Worm (Caenorhabditis elegans) whole organism, midembryonic: Measurements from ENCODE around the gene F33G12.3.

Experiments
- T22C8.4 ChIP-seq: fragments of 200-800 bp; sonication (Bioruptor generic); IDR thresholded peaks from 2 replicates; pipeline ENCODE4 v1.3.6; 2022; ENCODE audit warnings: missing genetic modification characterization, missing compliant biosample characterization
- cog-1 ChIP-seq: sonication (generic microtip); optimal IDR thresholded peaks from 2 replicates; lab custom pipeline; 2016; ENCODE audit warnings: missing genetic modification characterization, missing compliant biosample characterization
- flt-1 ChIP-seq: fragments of 200-800 bp; sonication (Bioruptor generic); IDR thresholded peaks from 2 replicates; pipeline ENCODE4 v1.3.6; 2022; ENCODE audit warnings: missing genetic modification characterization, missing compliant biosample characterization
- klf-2 ChIP-seq: fragments of 200-800 bp; sonication (Bioruptor generic); conservative IDR thresholded peaks from 2 replicates; pipeline ENCODE4 v1.3.6; 2022; ENCODE audit warnings: missing genetic modification reagents, missing genetic modification characterization, missing compliant biosample characterization
- med-1 ChIP-seq: sonication (generic microtip); optimal IDR thresholded peaks from 2 replicates; lab custom pipeline; 2017; ENCODE audit warnings: missing genetic modification characterization, mild to moderate bottlenecking, missing compliant biosample characterization, antibody characterized with exemption, missing genetic modification reagents; ENCODE audit not compliant: insufficient read depth
- ref-1 ChIP-seq: fragments of 200-800 bp; sonication (Bioruptor generic); conservative IDR thresholded peaks from 2 replicates; pipeline ENCODE4 v1.3.6; 2022; ENCODE audit warnings: missing genetic modification reagents, missing genetic modification characterization, missing compliant biosample characterization
- tab-1 ChIP-seq: fragments of 200-800 bp; sonication (Bioruptor generic); IDR thresholded peaks from 2 replicates; pipeline ENCODE4 v1.3.6; 2022; ENCODE audit warnings: missing genetic modification characterization, missing compliant biosample characterization
- ztf-23 ChIP-seq: fragments of 200-800 bp; sonication (Bioruptor generic); IDR thresholded peaks from 2 replicates; pipeline ENCODE4 v1.3.6; 2022; ENCODE audit warnings: missing genetic modification reagents, missing genetic modification characterization, missing compliant biosample characterization
- ztf-29 ChIP-seq: fragments of 200-800 bp; sonication (Bioruptor generic); IDR thresholded peaks from 2 replicates; pipeline ENCODE4 v1.3.6; 2022; ENCODE audit warnings: missing genetic modification reagents, missing genetic modification characterization, missing compliant biosample characterization

The F33G12.3 gene

DNA sequence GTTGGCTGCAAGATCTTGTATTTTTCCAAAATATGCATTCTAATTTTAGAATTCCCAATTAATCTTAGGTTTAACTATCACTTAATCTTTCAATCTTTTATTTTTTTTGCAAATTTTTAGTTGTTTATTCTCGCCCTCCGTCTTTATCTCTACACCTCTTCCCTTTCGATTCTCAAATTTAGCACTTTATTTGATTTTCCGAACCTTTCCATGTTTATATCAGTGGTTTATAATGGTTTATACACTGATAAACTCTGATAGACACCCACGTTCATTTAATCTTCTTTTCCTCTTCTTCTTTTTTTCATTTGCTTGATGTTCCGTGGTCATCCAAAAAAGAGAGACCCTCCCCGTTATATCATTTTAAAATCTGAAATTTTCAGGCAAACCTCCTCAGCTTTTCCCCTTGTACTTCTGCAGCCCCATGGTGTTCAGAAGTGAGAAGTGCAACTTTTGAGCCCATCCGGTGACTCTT, 11.4 kb downstream of the F33G12.3 start, which contains the start of the genes nsy-1 and F59A6.13:
Gene nsy-1, plus strand, starts transcription at position 377 of the 475 bp plus-strand sequence.
Gene F59A6.13, plus strand, starts transcription at position 425 of the 475 bp plus-strand sequence.
- TF ChIP-seq T22C8.4 (GFP tag; lab: Robert Waterston, UW) (no peak), flt-1 (GFP tag; lab: Robert Waterston, UW) (no peak), cog-1 (tag; lab: Kevin White, UChicago) (no peak), ref-1 (GFP tag; lab: Robert Waterston, UW) (no peak), ztf-23 (GFP tag; lab: Robert Waterston, UW) (no peak), ztf-29 (GFP tag; lab: Robert Waterston, UW) (no peak)

DNA sequence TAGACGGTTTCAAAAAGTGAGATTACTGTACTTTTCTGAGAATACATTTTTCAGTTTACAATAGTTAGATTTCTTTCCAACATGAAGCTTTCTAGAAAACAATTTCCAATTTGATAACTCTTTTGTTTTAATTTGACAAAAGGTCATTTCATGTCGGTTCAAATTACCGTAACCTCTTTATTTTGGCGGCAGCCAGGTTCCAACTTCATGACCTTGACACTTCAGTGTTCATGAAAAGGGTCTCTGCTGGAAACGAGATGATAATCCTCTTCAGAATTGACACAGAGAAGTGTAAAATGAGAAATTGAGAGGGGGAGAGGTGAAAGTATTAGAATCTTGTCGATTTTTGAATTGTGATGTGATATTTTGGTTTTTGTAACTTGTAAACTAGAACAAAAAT, 12.3 kb downstream of the F33G12.3 start:
- TF ChIP-seq ztf-29 (GFP tag; lab: Robert Waterston, UW): no peak
- TF ChIP-seq klf-2 (GFP tag; lab: Robert Waterston, UW): no peak
- no peak for TF ChIP-seq ref-1 (GFP tag; lab: Robert Waterston, UW)
- no peak for TF ChIP-seq med-1 (GFP tag; lab: Kevin White, UChicago)
- no peak for TF ChIP-seq ztf-23 (GFP tag; lab: Robert Waterston, UW)
- no peak for TF ChIP-seq cog-1 (tag; lab: Kevin White, UChicago)
- TF ChIP-seq T22C8.4 (GFP tag; lab: Robert Waterston, UW): no peak
- no peak for TF ChIP-seq tab-1
- no peak for TF ChIP-seq flt-1 (GFP tag; lab: Robert Waterston, UW)

DNA sequence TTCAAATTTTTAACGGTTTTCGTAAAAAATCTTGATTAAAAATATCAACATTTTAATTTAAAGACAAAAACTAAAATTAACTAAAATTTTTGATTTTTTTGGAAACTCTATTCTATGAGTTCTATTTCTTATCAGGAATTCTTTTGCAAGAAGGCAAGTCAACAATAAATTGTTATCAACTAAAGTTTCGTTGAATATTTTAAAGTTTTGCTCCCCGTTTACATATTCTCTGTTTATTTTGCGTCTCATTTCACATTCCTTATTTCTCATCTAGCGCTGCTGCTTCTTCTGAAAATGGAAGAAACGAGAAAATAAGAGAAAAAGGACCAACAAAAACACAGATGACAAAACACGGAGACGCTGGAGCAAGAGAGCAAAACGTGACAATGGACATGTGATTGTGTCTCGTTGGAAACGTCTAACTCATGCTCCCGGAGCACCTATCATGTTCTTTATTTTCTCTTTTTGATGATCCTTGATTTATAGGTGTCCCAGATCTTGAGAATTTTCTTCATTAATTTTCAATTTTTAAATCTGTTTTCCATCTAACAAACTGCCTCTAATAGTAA, 13.2 kb downstream of the F33G12.3 start:
- TF ChIP-seq cog-1 (tag; lab: Kevin White, UChicago): no peak
- TF ChIP-seq klf-2 (GFP tag; lab: Robert Waterston, UW): no peak
- TF ChIP-seq ztf-29 (GFP tag; lab: Robert Waterston, UW): no peak
- TF ChIP-seq T22C8.4 (GFP tag; lab: Robert Waterston, UW): no peak
- TF ChIP-seq tab-1: no peak
- TF ChIP-seq ztf-23 (GFP tag; lab: Robert Waterston, UW): no peak
- TF ChIP-seq ref-1 (GFP tag; lab: Robert Waterston, UW): no peak
- TF ChIP-seq flt-1 (GFP tag; lab: Robert Waterston, UW): no peak

DNA sequence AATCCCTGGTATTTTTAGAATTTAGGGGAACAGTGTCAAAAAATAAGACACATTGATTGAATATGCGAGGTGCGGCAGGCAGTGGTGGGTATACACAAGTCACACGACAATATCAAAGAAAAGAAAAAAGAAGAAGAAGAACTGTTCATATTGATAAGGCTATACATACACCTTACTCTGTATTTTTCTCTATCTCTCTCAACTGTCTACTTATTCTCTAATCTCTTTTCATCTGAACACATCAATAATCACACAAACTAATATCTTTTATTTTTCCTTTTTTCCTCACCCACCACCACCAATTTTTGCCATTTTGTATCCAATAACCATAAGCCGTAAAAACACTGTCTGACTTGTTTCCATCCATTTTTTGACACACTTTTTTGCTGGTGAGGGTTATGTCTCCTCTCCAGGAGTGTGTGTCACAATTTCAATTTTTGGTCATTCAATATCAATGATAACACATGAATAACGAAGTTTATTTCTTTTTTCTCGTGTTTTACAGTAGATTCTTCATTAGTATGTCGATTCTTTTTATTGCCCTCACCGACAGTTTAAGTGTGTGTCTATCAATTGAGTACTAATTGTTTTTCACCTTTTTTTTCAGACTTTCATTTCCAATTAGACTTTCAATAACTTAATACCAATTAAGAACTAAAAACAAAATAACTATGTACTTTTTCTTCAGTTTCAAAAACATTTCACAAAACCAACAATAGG, 14.3 kb downstream of the F33G12.3 start:
- TF ChIP-seq tab-1 (no peak), med-1 (GFP tag; lab: Kevin White, UChicago) (no peak), ref-1 (GFP tag; lab: Robert Waterston, UW) (no peak), flt-1 (GFP tag; lab: Robert Waterston, UW) (no peak), T22C8.4 (GFP tag; lab: Robert Waterston, UW) (no peak), ztf-23 (GFP tag; lab: Robert Waterston, UW) (no peak), cog-1 (tag; lab: Kevin White, UChicago) (no peak), ztf-29 (GFP tag; lab: Robert Waterston, UW) (no peak), klf-2 (GFP tag; lab: Robert Waterston, UW) (no peak)

DNA sequence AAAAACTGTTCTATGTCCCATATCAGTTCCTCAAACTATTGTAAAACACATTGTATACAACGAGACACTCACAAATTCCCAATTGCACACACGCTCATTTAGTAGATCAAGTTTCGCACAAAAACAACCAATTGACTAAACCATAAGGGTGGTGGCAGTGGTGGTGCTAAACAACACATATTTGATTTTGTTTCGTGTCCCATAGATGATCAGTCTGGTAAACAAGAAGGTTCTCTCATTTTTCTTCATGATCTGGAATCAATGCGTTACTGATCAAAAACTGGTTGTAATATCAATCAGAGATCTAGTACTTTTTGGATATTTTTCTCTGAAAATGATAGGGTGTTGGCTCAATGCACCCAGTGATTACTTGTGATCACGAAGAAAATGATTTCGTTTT, 15.3 kb downstream of the F33G12.3 start:
- TF ChIP-seq ztf-23 (GFP tag; lab: Robert Waterston, UW) (no peak), ztf-29 (GFP tag; lab: Robert Waterston, UW) (no peak), med-1 (GFP tag; lab: Kevin White, UChicago) (no peak), ref-1 (GFP tag; lab: Robert Waterston, UW) (no peak), T22C8.4 (GFP tag; lab: Robert Waterston, UW) (no peak), tab-1 (no peak), klf-2 (GFP tag; lab: Robert Waterston, UW) (no peak), cog-1 (tag; lab: Kevin White, UChicago) (no peak), flt-1 (GFP tag; lab: Robert Waterston, UW) (no peak)

DNA sequence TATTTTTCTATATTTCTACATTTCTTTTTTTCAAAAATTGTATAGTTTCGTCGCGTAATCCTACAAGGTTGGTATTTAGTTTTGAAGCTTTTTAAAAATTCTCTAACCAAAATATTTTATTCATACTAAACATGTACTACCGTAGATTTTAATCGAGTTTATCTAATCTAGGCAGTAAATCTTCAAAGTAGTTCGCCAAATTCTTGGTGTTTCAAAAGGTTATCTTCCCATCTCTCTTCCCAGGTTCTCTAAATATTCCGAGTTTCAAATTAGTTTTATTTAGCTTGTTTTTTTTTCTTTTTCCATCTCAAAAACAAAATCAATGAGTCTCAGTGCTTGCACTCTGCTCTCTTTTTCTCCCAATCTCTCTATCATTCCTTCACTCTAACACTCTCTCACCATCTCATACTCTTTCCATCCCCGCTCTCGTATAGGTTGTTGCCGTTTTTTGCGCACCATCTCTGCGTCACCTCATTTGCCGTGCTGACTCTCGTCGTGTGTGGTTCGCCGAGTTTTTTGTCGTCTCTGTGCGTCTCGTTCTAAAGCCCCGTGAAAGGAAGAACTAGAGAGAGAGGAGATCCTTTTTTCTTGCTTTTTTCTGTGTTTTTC, 16.8 kb downstream of the F33G12.3 start:
- 0 out of 2 replicates have a peak, but pooled peaks have one; percentile 19 for TF ChIP-seq ztf-29 (GFP tag; lab: Robert Waterston, UW)
- no peak for TF ChIP-seq flt-1 (GFP tag; lab: Robert Waterston, UW)
- TF ChIP-seq ztf-23 (GFP tag; lab: Robert Waterston, UW): no peak

DNA sequence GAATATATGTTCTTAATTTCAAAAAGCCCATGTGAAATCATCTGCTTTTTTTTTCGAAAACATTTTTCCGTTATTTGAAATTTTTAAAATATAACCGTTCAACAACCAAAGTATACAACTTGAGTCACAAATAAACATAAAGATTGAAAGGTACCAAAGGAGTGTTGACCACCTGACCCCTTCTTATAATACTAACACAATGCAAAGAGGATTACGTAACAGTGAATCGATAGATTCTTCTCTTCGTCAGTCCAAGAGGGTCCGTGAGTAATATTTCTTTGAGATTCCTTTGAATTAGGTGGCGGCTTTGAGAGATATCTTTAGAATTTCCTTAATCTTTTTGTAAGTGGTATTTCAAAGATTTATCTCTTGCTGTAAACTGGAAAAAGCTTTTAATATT, 17.7 kb downstream of the F33G12.3 start:
- TF ChIP-seq ref-1 (GFP tag; lab: Robert Waterston, UW) (no peak), med-1 (GFP tag; lab: Kevin White, UChicago) (no peak), tab-1 (no peak), flt-1 (GFP tag; lab: Robert Waterston, UW) (no peak), T22C8.4 (GFP tag; lab: Robert Waterston, UW) (no peak), cog-1 (tag; lab: Kevin White, UChicago) (no peak), ztf-29 (GFP tag; lab: Robert Waterston, UW) (no peak), klf-2 (GFP tag; lab: Robert Waterston, UW) (no peak)

DNA sequence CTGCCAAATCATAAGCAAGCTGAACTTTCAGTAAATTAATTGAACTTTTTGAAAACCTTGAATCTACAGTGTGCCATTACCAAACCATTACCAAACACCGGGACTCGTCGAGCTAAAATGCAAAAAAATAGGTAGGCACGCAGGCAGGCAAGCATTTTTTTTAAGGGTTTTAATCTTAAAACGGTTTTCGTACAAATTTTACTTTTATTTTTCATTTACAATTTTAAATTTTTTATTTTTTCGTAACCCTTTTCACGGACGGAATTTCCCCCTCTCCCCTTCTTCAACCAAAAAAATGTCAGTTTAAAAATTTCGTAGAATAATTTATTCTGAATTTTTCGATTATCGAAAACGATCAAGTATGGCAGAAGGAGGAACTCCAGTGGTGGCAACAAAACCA, 19.4 kb downstream of the F33G12.3 start, which contains the start of gene F59A6.2:
Gene F59A6.2, plus strand, starts transcription at position 301 of the 400 bp plus-strand sequence.
- no peak for TF ChIP-seq ref-1 (GFP tag; lab: Robert Waterston, UW)
- no peak for TF ChIP-seq flt-1 (GFP tag; lab: Robert Waterston, UW)
- TF ChIP-seq klf-2 (GFP tag; lab: Robert Waterston, UW): no peak
- no peak for TF ChIP-seq med-1 (GFP tag; lab: Kevin White, UChicago)
- no peak for TF ChIP-seq ztf-29 (GFP tag; lab: Robert Waterston, UW)
- no peak for TF ChIP-seq ztf-23 (GFP tag; lab: Robert Waterston, UW)
- no peak for TF ChIP-seq tab-1
- TF ChIP-seq T22C8.4 (GFP tag; lab: Robert Waterston, UW): no peak
- TF ChIP-seq cog-1 (tag; lab: Kevin White, UChicago): no peak
